Worm (Caenorhabditis elegans) whole organism, midembryonic: ENCODE measurements around the gene B0361.3.

Experiments
- T22C8.4 ChIP-seq: fragments of 200-800 bp; sonication (Bioruptor generic); IDR thresholded peaks from 2 replicates; pipeline ENCODE4 v1.3.6; 2022; ENCODE audit warnings: missing genetic modification characterization, missing compliant biosample characterization
- cog-1 ChIP-seq: sonication (generic microtip); optimal IDR thresholded peaks from 2 replicates; lab custom pipeline; 2016; ENCODE audit warnings: missing genetic modification characterization, missing compliant biosample characterization
- flt-1 ChIP-seq: fragments of 200-800 bp; sonication (Bioruptor generic); IDR thresholded peaks from 2 replicates; pipeline ENCODE4 v1.3.6; 2022; ENCODE audit warnings: missing genetic modification characterization, missing compliant biosample characterization
- klf-2 ChIP-seq: fragments of 200-800 bp; sonication (Bioruptor generic); conservative IDR thresholded peaks from 2 replicates; pipeline ENCODE4 v1.3.6; 2022; ENCODE audit warnings: missing genetic modification reagents, missing genetic modification characterization, missing compliant biosample characterization
- med-1 ChIP-seq: sonication (generic microtip); optimal IDR thresholded peaks from 2 replicates; lab custom pipeline; 2017; ENCODE audit warnings: missing genetic modification characterization, mild to moderate bottlenecking, missing compliant biosample characterization, antibody characterized with exemption, missing genetic modification reagents; ENCODE audit not compliant: insufficient read depth
- ref-1 ChIP-seq: fragments of 200-800 bp; sonication (Bioruptor generic); conservative IDR thresholded peaks from 2 replicates; pipeline ENCODE4 v1.3.6; 2022; ENCODE audit warnings: missing genetic modification reagents, missing genetic modification characterization, missing compliant biosample characterization
- tab-1 ChIP-seq: fragments of 200-800 bp; sonication (Bioruptor generic); IDR thresholded peaks from 2 replicates; pipeline ENCODE4 v1.3.6; 2022; ENCODE audit warnings: missing genetic modification characterization, missing compliant biosample characterization
- ztf-23 ChIP-seq: fragments of 200-800 bp; sonication (Bioruptor generic); IDR thresholded peaks from 2 replicates; pipeline ENCODE4 v1.3.6; 2022; ENCODE audit warnings: missing genetic modification reagents, missing genetic modification characterization, missing compliant biosample characterization
- ztf-29 ChIP-seq: fragments of 200-800 bp; sonication (Bioruptor generic); IDR thresholded peaks from 2 replicates; pipeline ENCODE4 v1.3.6; 2022; ENCODE audit warnings: missing genetic modification reagents, missing genetic modification characterization, missing compliant biosample characterization

DNA sequence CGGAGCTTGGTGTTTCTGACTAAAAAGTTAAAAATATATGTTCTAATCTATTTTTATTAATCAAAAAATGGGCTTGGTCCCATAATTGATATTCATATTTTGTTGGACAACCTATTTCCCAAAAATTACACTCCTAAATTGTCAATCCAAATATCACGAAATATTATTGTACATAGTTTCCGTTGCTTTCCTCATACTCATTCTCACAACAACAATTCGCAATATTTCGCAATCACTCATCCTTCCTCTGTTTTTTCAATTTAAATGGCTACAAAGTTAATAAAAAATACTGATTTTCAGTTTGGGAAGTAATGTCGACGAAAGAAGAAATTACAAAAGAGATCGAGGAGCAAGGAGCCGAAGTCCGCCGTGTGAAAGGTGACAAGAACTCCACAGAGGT lies 42.5 kb upstream of the B0361.3 start, which contains the start of gene pars-1:
- TF ChIP-seq klf-2 (GFP tag; lab: Robert Waterston, UW) (no peak), flt-1 (GFP tag; lab: Robert Waterston, UW) (no peak), cog-1 (tag; lab: Kevin White, UChicago) (no peak), ztf-23 (GFP tag; lab: Robert Waterston, UW) (no peak), med-1 (GFP tag; lab: Kevin White, UChicago) (no peak), ref-1 (GFP tag; lab: Robert Waterston, UW) (no peak), ztf-29 (GFP tag; lab: Robert Waterston, UW) (no peak), tab-1 (no peak), T22C8.4 (GFP tag; lab: Robert Waterston, UW) (no peak)
